Worm (Caenorhabditis elegans) whole organism, L4 larva: Measurements from ENCODE around the gene nep-11.

Experiments
- F49E8.2 ChIP-seq: sonication (generic microtip); optimal IDR thresholded peaks from 2 replicates; lab custom pipeline; 2016; ENCODE audit warnings: missing compliant biosample characterization, mild to moderate bottlenecking, missing genetic modification characterization, borderline replicate concordance
- arid-1 ChIP-seq: fragments of 200-800 bp; sonication (Bioruptor generic); conservative IDR thresholded peaks from 2 replicates; pipeline ENCODE4 v1.3.6; 2022; ENCODE audit warnings: missing genetic modification reagents, missing genetic modification characterization, missing compliant biosample characterization
- ceh-82 ChIP-seq: sonication (generic microtip); optimal IDR thresholded peaks from 2 replicates; lab custom pipeline; 2017; ENCODE audit warnings: missing biosample characterization, missing genetic modification characterization
- daf-12 ChIP-seq: fragments of 150-350 bp; optimal IDR thresholded peaks from 2 replicates; lab custom pipeline; 2014; ENCODE audit warnings: missing biosample characterization, missing genetic modification reagents, missing genetic modification characterization
- dmd-9 ChIP-seq: fragments of 200-800 bp; sonication (Bioruptor generic); IDR thresholded peaks from 2 replicates; pipeline ENCODE4 v1.3.6; 2022; ENCODE audit warnings: missing genetic modification reagents, missing genetic modification characterization, missing compliant biosample characterization
- hlh-30 ChIP-seq: sonication (generic microtip); optimal IDR thresholded peaks from 2 replicates; lab custom pipeline; 2017; ENCODE audit warnings: antibody characterized with exemption, mild to moderate bottlenecking, missing genetic modification characterization, missing compliant biosample characterization; ENCODE audit not compliant: insufficient read depth
- jun-1 ChIP-seq: fragments of 150-350 bp; optimal IDR thresholded peaks from 2 replicates; lab custom pipeline; 2014; ENCODE audit warnings: missing biosample characterization, missing genetic modification reagents, missing genetic modification characterization
- madf-5 ChIP-seq, 2 experiments: fragments of 200-800 bp; sonication (Bioruptor generic); IDR thresholded peaks; 2 replicates each; pipeline ENCODE4 v1.3.6; 2022; ENCODE audit warnings: missing compliant biosample characterization in 2 of 2, missing genetic modification characterization in 2 of 2
- mdl-1 ChIP-seq, 2 experiments: fragments of 150-350 bp in 1 of 2; sonication (generic microtip) in 1 of 2; optimal IDR thresholded peaks; 2 replicates each; lab custom pipeline; 2014 to 2017; ENCODE audit warnings: missing biosample characterization in 2 of 2, missing genetic modification characterization in 2 of 2
- nhr-25 ChIP-seq: sonication (generic microtip); optimal IDR thresholded peaks from 2 replicates; lab custom pipeline; 2017; ENCODE audit warnings: missing genetic modification characterization, mild to moderate bottlenecking, missing compliant biosample characterization, antibody characterized with exemption, moderate library complexity, borderline replicate concordance; ENCODE audit not compliant: insufficient read depth
- nhr-77 ChIP-seq: fragments of 150-350 bp; optimal IDR thresholded peaks from 2 replicates; lab custom pipeline; 2014; ENCODE audit warnings: missing biosample characterization, missing genetic modification characterization
- snpc-1.2 ChIP-seq: fragments of 200-800 bp; sonication (Bioruptor generic); IDR thresholded peaks from 2 replicates; pipeline ENCODE4 v1.3.6; 2022; ENCODE audit warnings: missing genetic modification reagents, missing genetic modification characterization, missing compliant biosample characterization
- unc-62 ChIP-seq, 3 experiments: fragments of 150-350 bp in 1 of 3; sonication (generic microtip); optimal IDR thresholded peaks in 2 of 3; peaks in 1 of 3; 1 replicate in 1 of 3; 2 replicates in 2 of 3; lab custom pipeline; 2014 to 2017; ENCODE audit warnings: missing biosample characterization in 3 of 3, missing genetic modification characterization in 3 of 3, missing genetic modification reagents in 3 of 3, missing genotype in 1 of 3
- ztf-11 ChIP-seq: fragments of 150-350 bp; optimal IDR thresholded peaks from 2 replicates; lab custom pipeline; 2014; ENCODE audit warnings: missing biosample characterization, missing genetic modification characterization

DNA sequence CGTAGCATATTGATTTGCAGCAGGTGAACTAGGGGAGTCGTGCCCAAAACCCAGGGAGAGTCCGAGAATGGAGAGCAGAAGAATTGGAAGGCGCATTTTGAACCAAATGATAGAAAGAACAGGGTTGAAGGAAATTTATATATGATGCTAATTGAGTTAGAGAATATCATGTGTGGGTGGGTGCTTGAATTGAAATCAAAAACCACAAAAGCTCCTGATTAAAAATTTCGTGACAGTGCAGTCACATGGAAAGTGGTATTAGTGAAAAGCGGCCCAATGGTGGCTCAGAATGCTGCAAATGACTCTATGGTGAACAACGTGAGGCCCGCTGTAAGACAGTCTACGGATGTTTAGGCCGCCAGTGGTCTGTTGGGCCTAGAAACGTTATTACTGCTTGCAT lies 36.3 kb upstream of the nep-11 start, which contains the start of gene C16C8.8:
- TF ChIP-seq nhr-77 (tag; lab: Kevin White, UChicago) (no peak), mdl-1 (tag; optimal IDR thresholded peaks at IDR 0.05; lab: Kevin White, UChicago) (no peak), ceh-82 (tag; lab: Kevin White, UChicago) (no peak), dmd-9 (GFP tag; lab: Robert Waterston, UW) (no peak), hlh-30 (tag; lab: Kevin White, UChicago) (no peak), jun-1 (tag; lab: Kevin White, UChicago) (no peak), daf-12 (no peak), madf-5 (GFP tag; IDR thresholded peaks at IDR 0.05; lab: Robert Waterston, UW) (no peak), ztf-11 (tag; lab: Kevin White, UChicago) (no peak), arid-1 (GFP tag; lab: Robert Waterston, UW) (no peak), snpc-1.2 (GFP tag; lab: Robert Waterston, UW) (no peak), unc-62 (GFP tag; optimal IDR thresholded peaks at IDR 0.05 in 1 of 2; lab: Kevin White, UChicago) (no peak), unc-62 (tag; optimal IDR thresholded peaks at IDR 0.05; lab: Kevin White, UChicago) (no peak), F49E8.2 (tag; lab: Kevin White, UChicago) (no peak), nhr-25 (tag; lab: Kevin White, UChicago) (no peak)
